Worm (Caenorhabditis elegans): Measurements from ENCODE around the gene Y73B6BL.37.

Y73B6BL.37 gene

ce11 chrIV:6519593-6519992 lies 32.4 kb downstream of the Y73B6BL.37 start, which contains the start of gene C01G5.9:
Gene C01G5.9, plus strand, starts transcription at chrIV:6519893.
- TF ChIP-seq ZK546.5 (tag; optimal IDR thresholded peaks at IDR 0.05) (no peak), ztf-11 (tag; optimal IDR thresholded peaks at IDR 0.05) (no peak), nhr-23 (tag; optimal IDR thresholded peaks at IDR 0.05) (peak; percentile 37), nhr-237 (tag; optimal IDR thresholded peaks at IDR 0.05) (no peak), nhr-12 (tag; optimal IDR thresholded peaks at IDR 0.05) (no peak), nfya-1 (tag; optimal IDR thresholded peaks at IDR 0.05; ENCODE audit: insufficient read depth) (no peak), elt-2 (tag; optimal IDR thresholded peaks at IDR 0.05) (peak; percentile 31)

ce11 chrIV:6522305-6522917 lies 35.3 kb downstream of the Y73B6BL.37 start, which contains the start of gene ddi-1:
Gene ddi-1, plus strand, starts transcription at chrIV:6522867.
- TF ChIP-seq nhr-76 (tag; optimal IDR thresholded peaks at IDR 0.05) (no peak), fos-1 (tag; optimal IDR thresholded peaks at IDR 0.05) (no peak), nhr-77 (tag; optimal IDR thresholded peaks at IDR 0.05) (no peak), nhr-12 (tag; optimal IDR thresholded peaks at IDR 0.05) (no peak), snpc-4 (tag; optimal IDR thresholded peaks at IDR 0.05) (peak; percentile 21), jun-1 (tag; optimal IDR thresholded peaks at IDR 0.05) (no peak), mml-1 (tag; optimal IDR thresholded peaks at IDR 0.05) (no peak), nhr-25 (tag; optimal IDR thresholded peaks at IDR 0.05) (no peak), ceh-9 (tag; optimal IDR thresholded peaks at IDR 0.05) (no peak), skn-1 (tag; optimal IDR thresholded peaks at IDR 0.05) (peak; percentile 14), ztf-4 (tag; optimal IDR thresholded peaks at IDR 0.05) (no peak)

ce11 chrIV:6523773-6524172 lies 36.6 kb downstream of the Y73B6BL.37 start:
- TF ChIP-seq skn-1 (tag; optimal IDR thresholded peaks at IDR 0.05) (no peak), nhr-43 (tag; optimal IDR thresholded peaks at IDR 0.05; ENCODE audit: poor library complexity, severe bottlenecking) (no peak), nhr-76 (tag; optimal IDR thresholded peaks at IDR 0.05) (no peak), mdl-1 (tag; optimal IDR thresholded peaks at IDR 0.05) (no peak), nfya-1 (tag; optimal IDR thresholded peaks at IDR 0.05; ENCODE audit: insufficient read depth) (no peak), nhr-67 (tag; optimal IDR thresholded peaks at IDR 0.05) (no peak), lin-39 (tag; optimal IDR thresholded peaks at IDR 0.05) (no peak), aly-2 (tag; optimal IDR thresholded peaks at IDR 0.05) (no peak), nhr-237 (tag; optimal IDR thresholded peaks at IDR 0.05) (no peak), fkh-2 (tag; optimal IDR thresholded peaks at IDR 0.05) (no peak), sea-2 (GFP tag; optimal IDR thresholded peaks at IDR 0.05) (no peak), daf-12 (tag; optimal IDR thresholded peaks at IDR 0.05) (no peak), fos-1 (tag; optimal IDR thresholded peaks at IDR 0.05) (no peak), nhr-77 (tag; optimal IDR thresholded peaks at IDR 0.05) (no peak), snpc-4 (tag; optimal IDR thresholded peaks at IDR 0.05) (no peak), unc-62 (GFP tag; optimal IDR thresholded peaks at IDR 0.05) (no peak), fkh-10 (GFP tag; optimal IDR thresholded peaks at IDR 0.05) (no peak), jun-1 (tag; optimal IDR thresholded peaks at IDR 0.05) (no peak), zag-1 (tag; optimal IDR thresholded peaks at IDR 0.05) (no peak)

- no peak for TF ChIP-seq fkh-10 (GFP tag; optimal IDR thresholded peaks at IDR 0.05)
- no peak for TF ChIP-seq aly-2 (tag; optimal IDR thresholded peaks at IDR 0.05)
- no peak for TF ChIP-seq fos-1 (tag; optimal IDR thresholded peaks at IDR 0.05)
- TF ChIP-seq pha-4 (tag; optimal IDR thresholded peaks at IDR 0.05): no peak
- TF ChIP-seq ama-1 (optimal IDR thresholded peaks at IDR 0.05): no peak
- no peak for TF ChIP-seq nhr-23 (tag; optimal IDR thresholded peaks at IDR 0.05)
- TF ChIP-seq lsy-12 (tag; optimal IDR thresholded peaks at IDR 0.05): no peak
- TF ChIP-seq lin-15B (tag; optimal IDR thresholded peaks at IDR 0.05): no peak
- no peak for TF ChIP-seq nhr-25 (tag; optimal IDR thresholded peaks at IDR 0.05)
- TF ChIP-seq jun-1 (tag; optimal IDR thresholded peaks at IDR 0.05): no peak
- TF ChIP-seq ceh-82 (tag; optimal IDR thresholded peaks at IDR 0.05): no peak
- TF ChIP-seq elt-3 (tag; optimal IDR thresholded peaks at IDR 0.05): no peak
- TF ChIP-seq ceh-9 (tag; optimal IDR thresholded peaks at IDR 0.05): no peak
- TF ChIP-seq snpc-4 (tag; optimal IDR thresholded peaks at IDR 0.05): no peak
- TF ChIP-seq ztf-4 (tag; optimal IDR thresholded peaks at IDR 0.05): no peak
- TF ChIP-seq hmg-11 (tag; optimal IDR thresholded peaks at IDR 0.05): no peak
- no peak for TF ChIP-seq ceh-28 (tag; optimal IDR thresholded peaks at IDR 0.05)
- TF ChIP-seq skn-1 (tag; optimal IDR thresholded peaks at IDR 0.05): no peak
- TF ChIP-seq ztf-11 (tag; optimal IDR thresholded peaks at IDR 0.05): no peak
- no peak for TF ChIP-seq R02D3.7 (tag; optimal IDR thresholded peaks at IDR 0.05)
These were observed 37.4 kb downstream of the Y73B6BL.37 start, which contains the start of gene C01G5.5 for ce11 chrIV:6524531-6524930. Gene C01G5.5, plus strand, starts transcription at chrIV:6524610.
